Worm (Caenorhabditis elegans) whole organism, late embryonic: ENCODE measurements around the gene C35A5.4.

ENCODE experiments used
- K02D7.2 ChIP-seq: sonication (generic microtip); optimal IDR thresholded peaks from 2 replicates; lab custom pipeline; 2017; ENCODE audit warnings: mild to moderate bottlenecking, missing genetic modification characterization, missing compliant biosample characterization
- Y22D7AL.16 ChIP-seq: sonication (generic microtip); optimal IDR thresholded peaks from 2 replicates; lab custom pipeline; 2016; ENCODE audit warnings: missing genetic modification characterization, missing compliant biosample characterization
- ahr-1 ChIP-seq: sonication (generic microtip); optimal IDR thresholded peaks from 2 replicates; lab custom pipeline; 2016; ENCODE audit warnings: missing genetic modification characterization, missing compliant biosample characterization
- ama-1 ChIP-seq: fragments of 150-350 bp; optimal IDR thresholded peaks from 2 replicates; lab custom pipeline; 2014
- ceh-19 ChIP-seq: fragments of 200-800 bp; sonication (Bioruptor generic); optimal IDR thresholded peaks from 2 replicates; lab custom pipeline; 2018; ENCODE audit warnings: mild to moderate bottlenecking, missing genetic modification characterization, missing compliant biosample characterization
- ceh-2 ChIP-seq: sonication (generic microtip); optimal IDR thresholded peaks from 2 replicates; lab custom pipeline; 2016; ENCODE audit warnings: missing genotype, missing genetic modification characterization, missing compliant biosample characterization
- ceh-22 ChIP-seq: sonication (generic microtip); optimal IDR thresholded peaks from 2 replicates; lab custom pipeline; 2017; ENCODE audit warnings: missing biosample characterization, missing genetic modification characterization
- ceh-24 ChIP-seq: sonication (generic microtip); optimal IDR thresholded peaks from 2 replicates; lab custom pipeline; 2016; ENCODE audit warnings: mild to moderate bottlenecking, missing genetic modification characterization, missing compliant biosample characterization
- ceh-30 ChIP-seq: fragments of 150-350 bp; optimal IDR thresholded peaks from 2 replicates; lab custom pipeline; 2014; ENCODE audit warnings: missing biosample characterization, missing genetic modification characterization
- ceh-34 ChIP-seq: sonication (generic microtip); optimal IDR thresholded peaks from 2 replicates; lab custom pipeline; 2016; ENCODE audit warnings: mild to moderate bottlenecking, missing genetic modification characterization, missing compliant biosample characterization
- ceh-48 ChIP-seq: sonication (generic microtip); optimal IDR thresholded peaks from 2 replicates; lab custom pipeline; 2016; ENCODE audit warnings: missing genetic modification characterization, inconsistent platforms, missing compliant biosample characterization
- ceh-6 ChIP-seq: fragments of 200-800 bp; sonication (Bioruptor generic); optimal IDR thresholded peaks from 2 replicates; lab custom pipeline; 2018; ENCODE audit warnings: mild to moderate bottlenecking, missing genetic modification characterization, missing compliant biosample characterization
- che-1 ChIP-seq: sonication (generic microtip); optimal IDR thresholded peaks from 2 replicates; lab custom pipeline; 2016; ENCODE audit warnings: mild to moderate bottlenecking, missing genetic modification characterization, missing compliant biosample characterization
- dmd-4 ChIP-seq: sonication (generic microtip); optimal IDR thresholded peaks from 2 replicates; lab custom pipeline; 2016; ENCODE audit warnings: borderline replicate concordance, missing genetic modification characterization, missing compliant biosample characterization
- ets-4 ChIP-seq: sonication (generic microtip); optimal IDR thresholded peaks from 2 replicates; lab custom pipeline; 2016; ENCODE audit warnings: missing genetic modification characterization, missing compliant biosample characterization
- fkh-10 ChIP-seq: fragments of 150-350 bp; optimal IDR thresholded peaks from 2 replicates; lab custom pipeline; 2014; ENCODE audit warnings: missing biosample characterization, missing genetic modification reagents, missing genetic modification characterization
- fkh-6 ChIP-seq: sonication (generic microtip); optimal IDR thresholded peaks from 2 replicates; lab custom pipeline; 2016; ENCODE audit warnings: missing genetic modification characterization, missing compliant biosample characterization
- hlh-13 ChIP-seq: fragments of 200-800 bp; sonication (Bioruptor generic); optimal IDR thresholded peaks from 2 replicates; lab custom pipeline; 2018; ENCODE audit warnings: mild to moderate bottlenecking, missing genetic modification characterization, missing compliant biosample characterization
- hlh-15 ChIP-seq: sonication (generic microtip); optimal IDR thresholded peaks from 2 replicates; lab custom pipeline; 2016; ENCODE audit warnings: missing genetic modification characterization, missing compliant biosample characterization
- hlh-8 ChIP-seq: sonication (generic microtip); optimal IDR thresholded peaks from 2 replicates; lab custom pipeline; 2016; ENCODE audit warnings: missing genotype, missing genetic modification characterization, missing compliant biosample characterization
- lim-6 ChIP-seq: sonication (generic microtip); optimal IDR thresholded peaks from 2 replicates; lab custom pipeline; 2016; ENCODE audit warnings: missing genetic modification characterization, missing compliant biosample characterization
- lin-11 ChIP-seq: fragments of 200-800 bp; sonication (Bioruptor generic); optimal IDR thresholded peaks from 2 replicates; lab custom pipeline; 2018; ENCODE audit warnings: mild to moderate bottlenecking, missing genetic modification characterization, missing compliant biosample characterization
- mec-3 ChIP-seq: sonication (generic microtip); optimal IDR thresholded peaks from 2 replicates; lab custom pipeline; 2016; ENCODE audit warnings: borderline replicate concordance, missing genetic modification characterization, missing compliant biosample characterization
- nfya-1 ChIP-seq: sonication (generic microtip); optimal IDR thresholded peaks from 2 replicates; lab custom pipeline; 2017; ENCODE audit warnings: missing genetic modification characterization, mild to moderate bottlenecking, missing compliant biosample characterization, antibody characterized with exemption, moderate library complexity
- nhr-11 ChIP-seq: fragments of 150-350 bp; optimal IDR thresholded peaks from 2 replicates; lab custom pipeline; 2014; ENCODE audit warnings: missing biosample characterization, missing genetic modification characterization
- npax-4 ChIP-seq: sonication (generic microtip); optimal IDR thresholded peaks from 2 replicates; lab custom pipeline; 2016; ENCODE audit warnings: missing genetic modification characterization, missing compliant biosample characterization
- odd-2 ChIP-seq: sonication (generic microtip); optimal IDR thresholded peaks from 2 replicates; lab custom pipeline; 2017; ENCODE audit warnings: antibody characterized with exemption, mild to moderate bottlenecking, missing genetic modification characterization, missing compliant biosample characterization
- pag-3 ChIP-seq: sonication (generic microtip); optimal IDR thresholded peaks from 2 replicates; lab custom pipeline; 2016; ENCODE audit warnings: missing compliant biosample characterization, missing genetic modification characterization, borderline replicate concordance
- pax-1 ChIP-seq: fragments of 150-350 bp; optimal IDR thresholded peaks from 2 replicates; lab custom pipeline; 2014; ENCODE audit warnings: missing biosample characterization, missing genetic modification characterization
- pha-4 ChIP-seq: fragments of 150-350 bp; optimal IDR thresholded peaks from 2 replicates; lab custom pipeline; 2018; ENCODE audit warnings: missing biosample characterization, missing genetic modification reagents, missing genetic modification characterization
- pqm-1 ChIP-seq: sonication (generic microtip); optimal IDR thresholded peaks from 2 replicates; lab custom pipeline; 2016; ENCODE audit warnings: missing genetic modification characterization, missing compliant biosample characterization
- ref-2 ChIP-seq: sonication (generic microtip); optimal IDR thresholded peaks from 2 replicates; lab custom pipeline; 2016; ENCODE audit warnings: missing genetic modification characterization, missing compliant biosample characterization
- rnt-1 ChIP-seq: sonication (generic microtip); optimal IDR thresholded peaks from 2 replicates; lab custom pipeline; 2016; ENCODE audit warnings: missing genetic modification characterization, missing compliant biosample characterization
- sox-2 ChIP-seq: fragments of 200-800 bp; sonication (Bioruptor generic); IDR thresholded peaks from 2 replicates; pipeline ENCODE4 v1.3.6; 2022; ENCODE audit warnings: missing genetic modification reagents, missing genetic modification characterization, missing compliant biosample characterization
- tbx-2 ChIP-seq: sonication (generic microtip); optimal IDR thresholded peaks from 2 replicates; lab custom pipeline; 2016; ENCODE audit warnings: missing genetic modification characterization, missing compliant biosample characterization
- ttx-3 ChIP-seq: sonication (generic microtip); optimal IDR thresholded peaks from 2 replicates; lab custom pipeline; 2016; ENCODE audit warnings: missing genetic modification reagents, missing genetic modification characterization, missing compliant biosample characterization
- unc-42 ChIP-seq: sonication (generic microtip); optimal IDR thresholded peaks from 2 replicates; lab custom pipeline; 2016; ENCODE audit warnings: missing genotype, missing genetic modification characterization, missing compliant biosample characterization

C35A5.4 gene

ce11 chrV:10491443-10491842, 5.4 kb upstream of the C35A5.4 start, which contains the start of gene aqp-5:
TSS of gene aqp-5 (plus strand) at chrV:10491743.
- TF ChIP-seq npax-4 (no peak), fkh-10 (GFP tag; lab: Kevin White, UChicago) (no peak), ceh-34 (tag; lab: Kevin White, UChicago) (no peak), unc-42 (tag; lab: Kevin White, UChicago) (no peak), odd-2 (tag; lab: Kevin White, UChicago) (no peak), dmd-4 (no peak), pha-4 (no peak), lin-11 (tag; lab: Kevin White, UChicago) (no peak), mec-3 (tag; lab: Kevin White, UChicago) (no peak), che-1 (tag; lab: Kevin White, UChicago) (no peak), hlh-15 (tag; lab: Kevin White, UChicago) (no peak), nfya-1 (tag; lab: Kevin White, UChicago) (no peak), sox-2 (GFP tag; lab: Robert Waterston, UW) (no peak), ceh-6 (GFP tag; lab: Kevin White, UChicago) (no peak), fkh-6 (no peak), K02D7.2 (tag; lab: Kevin White, UChicago) (no peak)
- TF ChIP-seq, all 69 proteins: peak for 0

DNA sequence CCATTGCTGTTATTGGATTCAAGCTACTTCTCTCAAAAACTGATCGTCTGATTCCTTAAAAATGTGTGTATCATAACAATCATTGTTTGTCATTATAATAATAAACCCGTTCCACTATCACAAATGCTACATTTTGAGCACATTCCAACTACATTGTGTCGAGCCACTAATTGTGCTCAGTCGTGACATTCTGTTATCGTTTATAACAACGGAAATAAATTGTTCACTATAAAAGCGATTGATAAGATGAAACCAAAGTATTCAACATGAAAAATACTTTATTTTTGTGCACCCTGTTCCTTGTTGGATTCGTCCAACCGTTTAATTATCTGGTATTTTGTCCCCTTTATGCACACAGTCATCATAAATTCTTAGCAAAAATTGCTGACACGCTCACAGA, 3.7 kb upstream of the C35A5.4 start, which contains the start of gene ugt-33:
Gene ugt-33, plus strand, starts transcription at position 260 of the 400 bp plus-strand sequence.
- TF ChIP-seq dmd-4 (no peak), sox-2 (GFP tag; lab: Robert Waterston, UW) (no peak), che-1 (tag; lab: Kevin White, UChicago) (no peak), pax-1 (no peak), ttx-3 (no peak), tbx-2 (no peak), lim-6 (tag; lab: Kevin White, UChicago) (no peak), pqm-1 (tag; lab: Kevin White, UChicago) (no peak), rnt-1 (tag; lab: Kevin White, UChicago) (no peak), hlh-15 (tag; lab: Kevin White, UChicago) (no peak), ceh-19 (GFP tag; lab: Kevin White, UChicago) (no peak)

DNA sequence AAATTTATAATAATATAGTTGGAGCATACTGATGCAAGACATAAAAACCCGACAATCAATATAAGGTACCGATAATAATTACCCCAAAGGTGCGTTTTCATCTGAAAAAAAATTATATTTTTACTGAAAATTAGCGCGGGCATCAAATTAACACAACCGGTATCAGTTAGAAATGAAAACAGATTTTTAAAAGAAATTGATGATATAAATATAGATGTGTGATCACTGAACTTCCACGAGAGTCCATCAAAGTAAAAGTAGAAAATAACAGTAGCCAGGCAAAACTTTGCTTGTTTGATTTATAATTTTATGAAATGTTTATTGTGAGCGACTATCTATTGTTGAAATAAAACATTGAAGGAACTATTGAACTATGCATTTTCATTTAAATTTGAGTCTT, 4.5 kb downstream of the C35A5.4 start, which contains the start of gene C35A5.3:
Gene C35A5.3, minus strand, starts transcription at position 101 of the 400 bp plus-strand sequence.
- TF ChIP-seq hlh-15 (tag; lab: Kevin White, UChicago) (no peak), ahr-1 (no peak), ceh-2 (tag; lab: Kevin White, UChicago) (no peak), ceh-48 (tag; lab: Kevin White, UChicago) (no peak), ceh-30 (tag; lab: Kevin White, UChicago) (no peak), ceh-22 (tag; lab: Kevin White, UChicago) (no peak), nhr-11 (tag; lab: Kevin White, UChicago) (no peak)

ce11 chrV:10503011-10503410, 6.2 kb downstream of the C35A5.4 start, which contains the start of gene C35A5.11:
TSS of gene C35A5.11 (minus strand) at chrV:10503111.
- TF ChIP-seq nhr-11 (tag; lab: Kevin White, UChicago), result no peak
- TF ChIP-seq pax-1, result no peak
- TF ChIP-seq ceh-24 (tag; lab: Kevin White, UChicago), result no peak
- no peak for TF ChIP-seq ref-2 (tag; lab: Kevin White, UChicago)
- TF ChIP-seq ets-4 (tag; lab: Kevin White, UChicago), result no peak
- TF ChIP-seq npax-4, result no peak
- TF ChIP-seq hlh-13 (GFP tag; lab: Kevin White, UChicago), result no peak
- TF ChIP-seq ahr-1, result no peak
- no peak for TF ChIP-seq ama-1

DNA sequence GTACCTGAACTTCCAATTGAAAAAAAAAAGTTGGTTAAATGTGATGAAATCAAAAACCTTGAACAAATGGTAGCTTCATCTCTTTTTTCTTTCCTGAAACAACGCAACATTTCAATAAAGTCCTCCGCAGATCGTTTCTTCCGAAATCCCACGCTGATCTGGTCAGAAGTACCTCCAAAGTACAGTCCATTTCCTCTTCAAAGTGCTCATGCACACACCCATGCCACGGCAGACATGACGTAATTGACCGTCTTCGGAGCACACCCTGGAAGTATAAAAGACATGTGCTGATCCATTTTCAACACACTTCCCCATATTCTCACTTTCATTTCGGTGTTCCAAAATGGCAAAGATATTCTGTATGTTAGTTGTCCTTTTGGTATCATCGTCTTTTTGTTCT, 7.1 kb downstream of the C35A5.4 start, which contains the start of gene C35A5.10:
Gene C35A5.10, plus strand, starts transcription at position 301 of the 400 bp plus-strand sequence.
- no peak for TF ChIP-seq ceh-48 (tag; lab: Kevin White, UChicago)
- no peak for TF ChIP-seq pag-3 (tag; lab: Kevin White, UChicago)
- TF ChIP-seq K02D7.2 (tag; lab: Kevin White, UChicago), result no peak
- TF ChIP-seq ceh-22 (tag; lab: Kevin White, UChicago), result no peak
- TF ChIP-seq dmd-4, result no peak
- TF ChIP-seq hlh-8 (tag; lab: Kevin White, UChicago), result no peak
- TF ChIP-seq Y22D7AL.16, result no peak
- no peak for TF ChIP-seq ceh-19 (GFP tag; lab: Kevin White, UChicago)
- TF ChIP-seq sox-2 (GFP tag; lab: Robert Waterston, UW), result no peak
